Worm (Caenorhabditis elegans) whole organism, L1 larva: ENCODE results near the gene cdr-7.
"Not testable (repeated sequence)": the region's sequence is repeated elsewhere in the genome, so short reads cannot be mapped to it uniquely, and the experiment has no call there.

Experiments
- C04F5.9 ChIP-seq: sonication (generic microtip); optimal IDR thresholded peaks from 2 replicates; lab custom pipeline; 2016; ENCODE audit warnings: missing genetic modification characterization, missing compliant biosample characterization
- ama-1 ChIP-seq: fragments of 150-350 bp; optimal IDR thresholded peaks from 2 replicates; lab custom pipeline; 2014
- ets-5 ChIP-seq: fragments of 200-800 bp; sonication (Bioruptor generic); IDR thresholded peaks from 2 replicates; pipeline ENCODE4 v1.3.6; 2022; ENCODE audit warnings: missing genetic modification characterization, missing compliant biosample characterization
- nhr-11 ChIP-seq: fragments of 150-350 bp; optimal IDR thresholded peaks from 2 replicates; lab custom pipeline; 2014; ENCODE audit warnings: missing biosample characterization, missing genetic modification characterization
- nhr-28 ChIP-seq: fragments of 150-350 bp; optimal IDR thresholded peaks from 2 replicates; lab custom pipeline; 2014; ENCODE audit warnings: missing biosample characterization, missing genetic modification characterization
- nhr-76 ChIP-seq: sonication (generic microtip); optimal IDR thresholded peaks from 2 replicates; lab custom pipeline; 2017; ENCODE audit warnings: missing biosample characterization, missing genetic modification characterization
- sptf-1 ChIP-seq: fragments of 150-350 bp; optimal IDR thresholded peaks from 2 replicates; lab custom pipeline; 2014; ENCODE audit warnings: missing biosample characterization, missing genetic modification characterization
- unc-30 ChIP-seq: sonication (generic microtip); optimal IDR thresholded peaks from 2 replicates; lab custom pipeline; 2017; ENCODE audit warnings: missing biosample characterization, missing genetic modification characterization

ce11 chrV:12374252-12374651 lies 37.7 kb downstream of the cdr-7 start, which contains the start of gene F23H12.10:
- TF ChIP-seq ets-5; sptf-1 (tag; lab: Kevin White, UChicago); unc-30 (tag; lab: Kevin White, UChicago); C04F5.9 (tag; lab: Kevin White, UChicago); ama-1 (lab: Kevin White, UChicago); nhr-11 (tag; lab: Kevin White, UChicago); nhr-28 (tag; lab: Kevin White, UChicago); nhr-76 (tag; lab: Kevin White, UChicago): not testable (repeated sequence)
